Worm (Caenorhabditis elegans) whole organism, young adult: ENCODE measurements around the gene ndx-6.
A peak's percentile ranks its signal among the peaks of the same experiment; 100 is the strongest.

Experiments used
- B0035.1 ChIP-seq: sonication (generic microtip); optimal IDR thresholded peaks from 2 replicates; lab custom pipeline; 2016; ENCODE audit warnings: missing genetic modification characterization, mild to moderate bottlenecking, missing compliant biosample characterization, missing genotype, missing genetic modification reagents
- C17E4.6 ChIP-seq: fragments of 200-800 bp; sonication (Bioruptor generic); IDR thresholded peaks from 2 replicates; pipeline ENCODE4 v1.3.6; 2022; ENCODE audit warnings: missing genetic modification reagents, missing genetic modification characterization, missing compliant biosample characterization
- F22D6.2 ChIP-seq: sonication (generic microtip); optimal IDR thresholded peaks from 2 replicates; lab custom pipeline; 2016; ENCODE audit warnings: mild to moderate bottlenecking, missing genetic modification characterization, missing compliant biosample characterization
- F39B2.1 ChIP-seq: fragments of 200-800 bp; sonication (Bioruptor generic); IDR thresholded peaks from 2 replicates; pipeline ENCODE4 v1.3.6; 2022; ENCODE audit warnings: missing genetic modification reagents, missing genetic modification characterization, missing compliant biosample characterization
- F57C9.4 ChIP-seq: sonication (generic microtip); optimal IDR thresholded peaks from 2 replicates; lab custom pipeline; 2017; ENCODE audit warnings: mild to moderate bottlenecking, missing genetic modification characterization, missing compliant biosample characterization
- K11D2.4 ChIP-seq: fragments of 200-800 bp; sonication (Bioruptor generic); IDR thresholded peaks from 2 replicates; pipeline ENCODE4 v1.3.6; 2022; ENCODE audit warnings: missing genetic modification reagents, missing genetic modification characterization, missing compliant biosample characterization
- T07F8.4 ChIP-seq: sonication (generic microtip); optimal IDR thresholded peaks from 2 replicates; lab custom pipeline; 2016; ENCODE audit warnings: mild to moderate bottlenecking, missing genetic modification characterization, moderate library complexity, missing compliant biosample characterization
- T26A5.8 ChIP-seq: sonication (generic microtip); optimal IDR thresholded peaks from 2 replicates; lab custom pipeline; 2016; ENCODE audit warnings: missing genetic modification characterization, missing compliant biosample characterization
- Y56A3A.18 ChIP-seq: fragments of 200-800 bp; sonication (Bioruptor generic); IDR thresholded peaks from 2 replicates; pipeline ENCODE4 v1.3.6; 2022; ENCODE audit warnings: missing genetic modification reagents, missing genetic modification characterization, missing compliant biosample characterization
- Y67H2A.10 ChIP-seq: fragments of 200-800 bp; sonication (Bioruptor generic); conservative IDR thresholded peaks from 2 replicates; pipeline ENCODE4 v1.3.6; 2022; ENCODE audit warnings: missing genetic modification reagents, missing genetic modification characterization, missing compliant biosample characterization
- ZK185.1 ChIP-seq: sonication (generic microtip); optimal IDR thresholded peaks from 2 replicates; lab custom pipeline; 2016; ENCODE audit warnings: mild to moderate bottlenecking, missing genetic modification characterization, missing compliant biosample characterization; ENCODE audit not compliant: poor library complexity, severe bottlenecking
- akir-1 ChIP-seq: fragments of 200-800 bp; sonication (Bioruptor generic); optimal IDR thresholded peaks from 2 replicates; lab custom pipeline; 2018; ENCODE audit warnings: mild to moderate bottlenecking, missing genetic modification characterization, moderate library complexity, missing compliant biosample characterization
- ama-1 ChIP-seq, 3 experiments: fragments of 150-350 bp in 1 of 3; sonication (generic microtip) in 2 of 3; optimal IDR thresholded peaks; 2 replicates each; lab custom pipeline; 2014 to 2018; ENCODE audit warnings: missing biosample characterization in 2 of 3, missing genetic modification characterization in 2 of 3, missing genetic modification reagents in 2 of 3
- aptf-2 ChIP-seq: fragments of 200-800 bp; sonication (Bioruptor generic); conservative IDR thresholded peaks from 2 replicates; pipeline ENCODE4 v1.3.6; 2022; ENCODE audit warnings: missing genetic modification reagents, missing genetic modification characterization, missing compliant biosample characterization
- atf-7 ChIP-seq: sonication (generic microtip); optimal IDR thresholded peaks from 2 replicates; lab custom pipeline; 2017; ENCODE audit warnings: mild to moderate bottlenecking, missing genetic modification characterization, missing compliant biosample characterization
- bed-1 ChIP-seq: fragments of 200-800 bp; sonication (Bioruptor generic); IDR thresholded peaks from 2 replicates; pipeline ENCODE4 v1.3.6; 2022; ENCODE audit warnings: missing genetic modification reagents, missing genetic modification characterization, missing compliant biosample characterization
- ccch-3 ChIP-seq: fragments of 200-800 bp; sonication (Bioruptor generic); optimal IDR thresholded peaks from 2 replicates; lab custom pipeline; 2018; ENCODE audit warnings: mild to moderate bottlenecking, missing genetic modification characterization, missing compliant biosample characterization
- ceh-27 ChIP-seq: fragments of 200-800 bp; sonication (Bioruptor generic); optimal IDR thresholded peaks from 2 replicates; lab custom pipeline; 2018; ENCODE audit warnings: mild to moderate bottlenecking, missing genetic modification characterization, moderate library complexity, missing compliant biosample characterization
- ceh-58 ChIP-seq: fragments of 200-800 bp; sonication (Bioruptor generic); IDR thresholded peaks from 2 replicates; pipeline ENCODE4 v1.3.6; 2022; ENCODE audit warnings: missing genetic modification characterization, missing compliant biosample characterization
- die-1 ChIP-seq: sonication (generic microtip); optimal IDR thresholded peaks from 2 replicates; lab custom pipeline; 2016; ENCODE audit warnings: missing genotype, mild to moderate bottlenecking, missing genetic modification characterization, missing compliant biosample characterization
- dox-1 ChIP-seq: fragments of 200-800 bp; sonication (Bioruptor generic); IDR thresholded peaks from 2 replicates; pipeline ENCODE4 v1.3.6; 2022; ENCODE audit warnings: missing genetic modification reagents, missing genetic modification characterization, missing compliant biosample characterization
- dpff-1 ChIP-seq: sonication (generic microtip); optimal IDR thresholded peaks from 2 replicates; lab custom pipeline; 2017; ENCODE audit warnings: mild to moderate bottlenecking, missing genetic modification characterization, missing compliant biosample characterization
- dpl-1 ChIP-seq: fragments of 150-350 bp; optimal IDR thresholded peaks from 2 replicates; lab custom pipeline; 2014; ENCODE audit warnings: missing biosample characterization, missing genetic modification reagents, missing genetic modification characterization
- efl-1 ChIP-seq: fragments of 150-350 bp; optimal IDR thresholded peaks from 2 replicates; lab custom pipeline; 2014; ENCODE audit warnings: missing biosample characterization, missing genetic modification reagents, missing genetic modification characterization
- egl-18 ChIP-seq: fragments of 200-800 bp; sonication (Bioruptor generic); IDR thresholded peaks from 2 replicates; pipeline ENCODE4 v1.3.6; 2022; ENCODE audit warnings: missing genetic modification reagents, missing genetic modification characterization, missing compliant biosample characterization
- egrh-3 ChIP-seq: fragments of 200-800 bp; sonication (Bioruptor generic); IDR thresholded peaks from 2 replicates; pipeline ENCODE4 v1.3.6; 2022; ENCODE audit warnings: missing genetic modification reagents, missing genetic modification characterization, missing compliant biosample characterization
- ets-4 ChIP-seq: fragments of 200-800 bp; sonication (Bioruptor generic); optimal IDR thresholded peaks from 2 replicates; lab custom pipeline; 2018; ENCODE audit warnings: mild to moderate bottlenecking, missing genetic modification characterization, missing compliant biosample characterization
- fkh-3 ChIP-seq: sonication (generic microtip); optimal IDR thresholded peaks from 2 replicates; lab custom pipeline; 2016; ENCODE audit warnings: mild to moderate bottlenecking, missing genetic modification characterization, missing compliant biosample characterization
- gei-17 ChIP-seq: fragments of 200-800 bp; sonication (Bioruptor generic); optimal IDR thresholded peaks from 2 replicates; lab custom pipeline; 2018; ENCODE audit warnings: mild to moderate bottlenecking, missing genetic modification characterization, missing compliant biosample characterization
- hlh-26 ChIP-seq: fragments of 200-800 bp; sonication (Bioruptor generic); conservative IDR thresholded peaks from 2 replicates; pipeline ENCODE4 v1.3.6; 2022; ENCODE audit warnings: missing genetic modification reagents, missing genetic modification characterization, missing compliant biosample characterization
- lsy-27 ChIP-seq: sonication (generic microtip); optimal IDR thresholded peaks from 2 replicates; lab custom pipeline; 2017; ENCODE audit warnings: missing genetic modification characterization, mild to moderate bottlenecking, missing compliant biosample characterization, antibody characterized with exemption, missing genotype, borderline replicate concordance; ENCODE audit not compliant: insufficient read depth
- madf-10 ChIP-seq: sonication (generic microtip); optimal IDR thresholded peaks from 2 replicates; lab custom pipeline; 2016; ENCODE audit warnings: mild to moderate bottlenecking, missing genetic modification characterization, missing compliant biosample characterization
- mcd-1 ChIP-seq: fragments of 200-800 bp; sonication (Bioruptor generic); IDR thresholded peaks from 2 replicates; pipeline ENCODE4 v1.3.6; 2022; ENCODE audit warnings: missing genetic modification reagents, missing genetic modification characterization, missing compliant biosample characterization
- mxl-1 ChIP-seq: sonication (generic microtip); optimal IDR thresholded peaks from 2 replicates; lab custom pipeline; 2016; ENCODE audit warnings: missing genetic modification characterization, missing compliant biosample characterization
- nfyb-1 ChIP-seq: fragments of 200-800 bp; sonication (Bioruptor generic); IDR thresholded peaks from 2 replicates; pipeline ENCODE4 v1.3.6; 2022; ENCODE audit warnings: missing genetic modification reagents, missing genetic modification characterization, missing compliant biosample characterization
- nhr-120 ChIP-seq: fragments of 200-800 bp; sonication (Bioruptor generic); IDR thresholded peaks from 2 replicates; pipeline ENCODE4 v1.3.6; 2022; ENCODE audit warnings: missing genetic modification characterization, missing compliant biosample characterization
- nhr-179 ChIP-seq: sonication (generic microtip); optimal IDR thresholded peaks from 2 replicates; lab custom pipeline; 2016; ENCODE audit warnings: mild to moderate bottlenecking, missing genetic modification characterization, missing compliant biosample characterization
- rec-8 ChIP-seq, 2 experiments: sonication (generic microtip); optimal IDR thresholded peaks; 2 replicates each; lab custom pipeline; 2016; ENCODE audit warnings: mild to moderate bottlenecking in 2 of 2, missing genetic modification characterization in 2 of 2, missing genetic modification reagents in 2 of 2, missing genotype in 2 of 2, missing biosample characterization in 1 of 2, missing compliant biosample characterization in 1 of 2, moderate library complexity in 1 of 2
- sdz-38 ChIP-seq: sonication (generic microtip); optimal IDR thresholded peaks from 2 replicates; lab custom pipeline; 2016; ENCODE audit warnings: missing genotype, missing genetic modification characterization, missing compliant biosample characterization
- snpc-3.4 ChIP-seq: sonication (generic microtip); optimal IDR thresholded peaks from 2 replicates; lab custom pipeline; 2017; ENCODE audit warnings: missing genetic modification characterization, mild to moderate bottlenecking, missing compliant biosample characterization, antibody characterized with exemption, moderate library complexity, missing genotype, missing genetic modification reagents
- snpc-4 ChIP-seq, 5 experiments: fragments of 150-350 bp in 1 of 5; sonication (generic microtip) in 4 of 5; optimal IDR thresholded peaks; 2 replicates each; lab custom pipeline; 2014 to 2018; ENCODE audit warnings: missing genetic modification characterization in 5 of 5, missing biosample characterization in 3 of 5, antibody characterized with exemption in 2 of 5, mild to moderate bottlenecking in 2 of 5, missing compliant biosample characterization in 2 of 5, missing genotype in 2 of 5, moderate library complexity in 2 of 5, missing genetic modification reagents in 1 of 5
- tbp1 ChIP-seq: fragments of 200-800 bp; sonication (Bioruptor generic); optimal IDR thresholded peaks from 2 replicates; lab custom pipeline; 2018; ENCODE audit warnings: mild to moderate bottlenecking, missing genetic modification characterization, missing compliant biosample characterization
- unc-130 ChIP-seq: sonication (generic microtip); optimal IDR thresholded peaks from 2 replicates; lab custom pipeline; 2016; ENCODE audit warnings: missing genetic modification reagents, missing genetic modification characterization, missing compliant biosample characterization
- xnd-1 ChIP-seq: sonication (generic microtip); optimal IDR thresholded peaks from 2 replicates; lab custom pipeline; 2016; ENCODE audit warnings: missing genotype, missing genetic modification reagents, missing genetic modification characterization, missing compliant biosample characterization
- zfh-2 ChIP-seq: fragments of 200-800 bp; sonication (Bioruptor generic); conservative IDR thresholded peaks from 2 replicates; pipeline ENCODE4 v1.3.6; 2022; ENCODE audit warnings: missing genetic modification reagents, missing genetic modification characterization, missing compliant biosample characterization
- ztf-28 ChIP-seq: fragments of 200-800 bp; sonication (Bioruptor generic); IDR thresholded peaks from 2 replicates; pipeline ENCODE4 v1.3.6; 2022; ENCODE audit warnings: missing genetic modification reagents, missing genetic modification characterization, missing compliant biosample characterization
- ztf-3 ChIP-seq: fragments of 200-800 bp; sonication (Bioruptor generic); optimal IDR thresholded peaks from 2 replicates; lab custom pipeline; 2018; ENCODE audit warnings: mild to moderate bottlenecking, missing genetic modification characterization, missing compliant biosample characterization

Gene ndx-6

ce11 chrII:5358137-5358745, 31.4 kb downstream of the ndx-6 start, which contains the start of the genes F09E5.11 and bmy-1 (continued):
- TF ChIP-seq akir-1 (GFP tag; lab: Kevin White, UChicago) (peak; percentile 73), dpl-1 (no peak), madf-10 (tag; lab: Kevin White, UChicago) (peak; percentile 61), xnd-1 (tag; lab: Kevin White, UChicago) (no peak), nfyb-1 (GFP tag; lab: Robert Waterston, UW) (peak; percentile 80), tbp1 (GFP tag; lab: Kevin White, UChicago) (peak; percentile 64), ets-4 (GFP tag; lab: Kevin White, UChicago) (peak; percentile 65), F22D6.2 (tag; lab: Kevin White, UChicago) (no peak), sdz-38 (tag; lab: Kevin White, UChicago) (no peak), fkh-3 (no peak), T07F8.4 (tag; lab: Kevin White, UChicago) (no peak), mcd-1 (peak; percentile 84), aptf-2 (GFP tag; lab: Robert Waterston, UW) (peak; percentile 83), Y67H2A.10 (GFP tag; lab: Robert Waterston, UW) (peak; percentile 86), unc-130 (GFP tag; lab: Kevin White, UChicago) (peak; percentile 84), ceh-27 (peak; percentile 91), ceh-58 (GFP tag; lab: Robert Waterston, UW) (no peak), ccch-3 (peak; percentile 74), dpff-1 (tag; lab: Kevin White, UChicago) (no peak), efl-1 (peak; percentile 17), atf-7 (tag; lab: Kevin White, UChicago) (peak; percentile 81), snpc-3.4 (tag; lab: Kevin White, UChicago) (no peak), dox-1 (peak; percentile 96), die-1 (tag; lab: Kevin White, UChicago) (peak; percentile 8), snpc-4 (GFP tag; optimal IDR thresholded peaks at IDR 0.05; lab: Kevin White, UChicago) (peak; percentile 29), snpc-4 (tag; optimal IDR thresholded peaks at IDR 0.05; lab: Kevin White, UChicago) (peak in 3 of 4 experiments; percentile 44 to 66 (median 63)), Y56A3A.18 (GFP tag; lab: Robert Waterston, UW) (no peak), T26A5.8 (tag; lab: Kevin White, UChicago) (no peak), ztf-3 (GFP tag; lab: Kevin White, UChicago) (no peak), B0035.1 (tag; lab: Kevin White, UChicago) (peak; percentile 9), lsy-27 (no peak), rec-8 (tag; optimal IDR thresholded peaks at IDR 0.05; lab: Kevin White, UChicago) (peak in 1 of 2 experiments; percentile 60), C17E4.6 (GFP tag; lab: Robert Waterston, UW) (0 out of 2 replicates have a peak, but pooled peaks have one; percentile 30), ZK185.1 (tag; lab: Kevin White, UChicago) (peak; percentile 80), hlh-26 (GFP tag; lab: Robert Waterston, UW) (no peak), zfh-2 (peak; percentile 93), ama-1 (optimal IDR thresholded peaks at IDR 0.05; lab: Kevin White, UChicago) (no peak), ama-1 (GFP tag; optimal IDR thresholded peaks at IDR 0.05; lab: Kevin White, UChicago) (no peak), mxl-1 (peak; percentile 23), K11D2.4 (GFP tag; lab: Robert Waterston, UW) (peak; percentile 87), F57C9.4 (no peak), ztf-28 (GFP tag; lab: Robert Waterston, UW) (peak; percentile 77), gei-17 (no peak), egrh-3 (GFP tag; lab: Robert Waterston, UW) (peak; percentile 72), F39B2.1 (no peak), egl-18 (GFP tag; lab: Robert Waterston, UW) (no peak), nhr-120 (GFP tag; lab: Robert Waterston, UW) (no peak), bed-1 (0 out of 2 replicates have a peak, but pooled peaks have one; percentile 73), nhr-179 (tag; lab: Kevin White, UChicago) (no peak)
